Fruit fly (Drosophila melanogaster) whole organism, embryonic: ENCODE data around the gene CG9467.

Experiments
- Atf3 ChIP-seq: fragments of 200-800 bp; sonication (Bioruptor generic); optimal IDR thresholded peaks from 3 replicates; lab custom pipeline; 2016; ENCODE audit warnings: missing biosample characterization, missing genetic modification characterization
- BtbVII ChIP-seq: fragments of 200-800 bp; sonication (Bioruptor generic); optimal IDR thresholded peaks from 3 replicates; lab custom pipeline; 2017; ENCODE audit warnings: missing biosample characterization, mild to moderate bottlenecking, missing genetic modification characterization
- CG18262 ChIP-seq: fragments of 200-800 bp; optimal IDR thresholded peaks from 3 replicates; lab custom pipeline; 2019; ENCODE audit warnings: missing biosample characterization, mild to moderate bottlenecking, missing genetic modification characterization, moderate library complexity
- CG18764 ChIP-seq: fragments of 200-800 bp; sonication (Bioruptor generic); optimal IDR thresholded peaks from 3 replicates; lab custom pipeline; 2016; ENCODE audit warnings: missing biosample characterization, missing genetic modification characterization
- CG6813 ChIP-seq: fragments of 200-800 bp; sonication (Bioruptor generic); optimal IDR thresholded peaks from 2 replicates; lab custom pipeline; 2017; ENCODE audit warnings: missing biosample characterization, missing genetic modification characterization, mild to moderate bottlenecking, moderate library complexity, missing genetic modification reagents
- Hr39 ChIP-seq: fragments of >200 bp; optimal IDR thresholded peaks from 2 replicates; lab custom pipeline; 2017
- ewg ChIP-seq: fragments of 200-800 bp; sonication (Bioruptor generic); optimal IDR thresholded peaks from 3 replicates; lab custom pipeline; 2017; ENCODE audit warnings: mild to moderate bottlenecking, missing biosample characterization, missing genetic modification reagents, missing genetic modification characterization
- fd96Cb ChIP-seq: fragments of 200-800 bp; sonication (Bioruptor generic); optimal IDR thresholded peaks from 2 replicates; lab custom pipeline; 2018; ENCODE audit warnings: missing biosample characterization, mild to moderate bottlenecking, missing genetic modification characterization, moderate library complexity
- hth ChIP-seq: fragments of >200 bp; optimal IDR thresholded peaks from 2 replicates; lab custom pipeline; 2017; ENCODE audit warnings: inconsistent platforms
- nom ChIP-seq: fragments of 200-800 bp; sonication (Bioruptor generic); optimal IDR thresholded peaks from 2 replicates; lab custom pipeline; 2017; ENCODE audit warnings: missing biosample characterization, missing genetic modification characterization, mild to moderate bottlenecking, moderate library complexity, missing genetic modification reagents
- prd ChIP-seq, 3 experiments: fragments of >200 bp in 2 of 3; fragments of 200-800 bp in 1 of 3; sonication (Bioruptor generic) in 1 of 3; optimal IDR thresholded peaks in 2 of 3; IDR thresholded peaks in 1 of 3; 2 replicates in 2 of 3; 3 replicates in 1 of 3; pipeline versions ENCODE4 v1.3.6 to Lab custom; 2017 to 2022; ENCODE audit warnings: missing biosample characterization in 1 of 3, missing genetic modification characterization in 1 of 3
- psq ChIP-seq: fragments of 200-800 bp; sonication (Bioruptor generic); optimal IDR thresholded peaks from 2 replicates; lab custom pipeline; 2017; ENCODE audit warnings: missing biosample characterization, missing genetic modification characterization

- TF ChIP-seq prd (optimal IDR thresholded peaks at IDR 0.05; lab: Kevin White, UChicago): no peak
- no peak for TF ChIP-seq prd (GFP tag; IDR thresholded peaks at IDR 0.05; lab: Robert Waterston, UW)
- no peak for TF ChIP-seq psq (GFP tag; lab: Kevin White, UChicago)
- no peak for TF ChIP-seq ewg (GFP tag; lab: Kevin White, UChicago)
- no peak for TF ChIP-seq nom (GFP tag; lab: Kevin White, UChicago)
- no peak for TF ChIP-seq CG18764 (GFP tag; lab: Kevin White, UChicago)
- TF ChIP-seq CG18262: no peak
- no peak for TF ChIP-seq Hr39
- no peak for TF ChIP-seq hth
- TF ChIP-seq Atf3: no peak
- no peak for TF ChIP-seq CG6813 (GFP tag; lab: Kevin White, UChicago)
- TF ChIP-seq BtbVII (GFP tag; lab: Kevin White, UChicago): no peak
- TF ChIP-seq fd96Cb: no peak
Observed at dm6 chr3R:9813861-9814260, 13.0 kb upstream of the CG9467 start, which contains the start of gene eloF.
